Fruit fly (Drosophila melanogaster) whole organism, adult: ENCODE data around the gene be.
A peak's percentile ranks its signal among the peaks of the same experiment; 100 is the strongest.

Experiments used
- CG11617 ChIP-seq: fragments of 200-800 bp; sonication (Bioruptor generic); optimal IDR thresholded peaks from 2 replicates; lab custom pipeline; 2017; ENCODE audit warnings: mild to moderate bottlenecking, missing biosample characterization, missing genetic modification reagents, missing genetic modification characterization
- CG12768 ChIP-seq: fragments of 200-800 bp; sonication (Bioruptor generic); optimal IDR thresholded peaks from 2 replicates; lab custom pipeline; 2017; ENCODE audit warnings: missing biosample characterization, missing genetic modification characterization, mild to moderate bottlenecking, moderate library complexity, missing genetic modification reagents
- CG14711 ChIP-seq: fragments of 200-800 bp; sonication (Bioruptor generic); optimal IDR thresholded peaks from 2 replicates; lab custom pipeline; 2018; ENCODE audit warnings: missing biosample characterization, mild to moderate bottlenecking, missing genetic modification characterization, moderate library complexity
- CG1620 ChIP-seq: fragments of 200-800 bp; sonication (Bioruptor generic); optimal IDR thresholded peaks from 2 replicates; lab custom pipeline; 2016; ENCODE audit warnings: missing biosample characterization, missing genetic modification characterization
- CG33017 ChIP-seq: fragments of 200-800 bp; sonication (Bioruptor generic); optimal IDR thresholded peaks from 2 replicates; lab custom pipeline; 2018; ENCODE audit warnings: missing biosample characterization, mild to moderate bottlenecking, missing genetic modification characterization, moderate library complexity
- CG5204 ChIP-seq: fragments of 200-800 bp; sonication (Bioruptor generic); optimal IDR thresholded peaks from 2 replicates; lab custom pipeline; 2016; ENCODE audit warnings: missing biosample characterization, missing genetic modification characterization
- CG7045 ChIP-seq: fragments of 200-800 bp; sonication (Bioruptor generic); optimal IDR thresholded peaks from 2 replicates; lab custom pipeline; 2017; ENCODE audit warnings: missing biosample characterization, mild to moderate bottlenecking, missing genetic modification characterization
- CG7101 ChIP-seq: fragments of 200-800 bp; sonication (Bioruptor generic); optimal IDR thresholded peaks from 2 replicates; lab custom pipeline; 2018; ENCODE audit warnings: missing biosample characterization, mild to moderate bottlenecking, missing genetic modification characterization, moderate library complexity
- Clk ChIP-seq: fragments of 200-800 bp; sonication (Bioruptor generic); optimal IDR thresholded peaks from 2 replicates; lab custom pipeline; 2017; ENCODE audit warnings: missing biosample characterization, missing genetic modification characterization
- Crg-1 ChIP-seq: fragments of 200-800 bp; sonication (Bioruptor generic); optimal IDR thresholded peaks from 2 replicates; lab custom pipeline; 2016; ENCODE audit warnings: missing biosample characterization, missing genetic modification characterization
- Hr96 ChIP-seq: fragments of 200-800 bp; sonication (Bioruptor generic); optimal IDR thresholded peaks from 2 replicates; lab custom pipeline; 2016; ENCODE audit warnings: missing biosample characterization, missing genetic modification characterization
- Mnt ChIP-seq: fragments of 200-800 bp; sonication (Bioruptor generic); optimal IDR thresholded peaks from 2 replicates; lab custom pipeline; 2016; ENCODE audit warnings: missing biosample characterization, mild to moderate bottlenecking, missing genetic modification characterization
- bab1 ChIP-seq: fragments of 200-800 bp; sonication (Bioruptor generic); optimal IDR thresholded peaks from 3 replicates; lab custom pipeline; 2019; ENCODE audit warnings: missing biosample characterization, mild to moderate bottlenecking, missing genetic modification characterization, moderate library complexity
- cic ChIP-seq: fragments of 200-800 bp; sonication (Bioruptor generic); optimal IDR thresholded peaks from 2 replicates; lab custom pipeline; 2017; ENCODE audit warnings: missing biosample characterization, mild to moderate bottlenecking, missing genetic modification characterization, moderate library complexity
- cnc ChIP-seq, 2 experiments: fragments of >200 bp; optimal IDR thresholded peaks; 2 replicates each; lab custom pipeline; 2017
- kay ChIP-seq: fragments of 200-800 bp; sonication (Bioruptor generic); peaks from one replicate; lab custom pipeline; 2016; ENCODE audit warnings: missing biosample characterization, missing genetic modification characterization, borderline replicate concordance
- ovo ChIP-seq: fragments of 200-800 bp; sonication (Bioruptor generic); optimal IDR thresholded peaks from 2 replicates; lab custom pipeline; 2016; ENCODE audit warnings: missing biosample characterization, missing genetic modification characterization
- pad ChIP-seq: fragments of 200-800 bp; sonication (Bioruptor generic); optimal IDR thresholded peaks from 3 replicates; lab custom pipeline; 2017; ENCODE audit warnings: missing biosample characterization, missing genetic modification characterization, mild to moderate bottlenecking, moderate library complexity, missing genetic modification reagents
- tj ChIP-seq: fragments of 200-800 bp; sonication (Bioruptor generic); optimal IDR thresholded peaks from 3 replicates; lab custom pipeline; 2017; ENCODE audit warnings: missing biosample characterization, mild to moderate bottlenecking, missing genetic modification characterization, moderate library complexity
- toe ChIP-seq: fragments of 200-800 bp; sonication (Bioruptor generic); optimal IDR thresholded peaks from 2 replicates; lab custom pipeline; 2016; ENCODE audit warnings: missing biosample characterization, missing genetic modification characterization

be gene

DNA sequence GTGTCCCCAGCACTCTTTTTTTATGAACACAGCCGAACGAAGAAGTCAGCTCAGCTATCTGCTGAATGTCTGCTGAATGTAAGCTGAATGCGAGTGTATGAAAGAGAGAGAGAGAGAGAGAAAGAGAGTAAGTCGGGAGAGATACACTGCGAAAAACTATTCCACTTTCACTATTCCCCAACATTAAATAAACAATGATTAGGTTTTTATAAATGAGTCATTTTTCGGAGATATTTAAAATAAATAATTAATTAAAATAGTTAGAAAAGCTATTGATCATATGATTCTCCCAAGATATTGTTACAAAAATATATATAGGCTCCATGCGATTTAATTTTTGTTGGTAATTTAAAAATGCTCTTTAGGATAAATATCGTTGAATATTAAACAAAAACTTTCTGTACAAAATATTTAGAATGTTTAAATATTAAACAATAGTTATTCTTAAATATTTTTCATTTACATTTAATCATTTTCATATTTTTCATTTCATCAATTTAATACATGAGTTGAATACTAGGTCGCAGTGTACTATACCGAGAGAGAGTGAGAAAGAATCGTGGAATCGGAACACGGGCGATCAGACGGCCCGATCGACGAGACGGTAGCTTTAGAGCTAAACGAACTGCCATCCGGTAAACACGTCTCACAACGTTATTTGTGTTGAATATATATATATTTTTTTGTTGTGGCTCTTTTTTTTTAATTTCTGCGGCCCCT is at the start of gene be:
Gene be, plus strand, starts transcription at position 611 of the 720 bp plus-strand sequence.
- TF ChIP-seq pad (GFP tag; lab: Kevin White, UChicago): peak; percentile 43
- TF ChIP-seq CG7101 (tag; lab: Kevin White, UChicago): peak; percentile 82
- no peak for TF ChIP-seq cnc (optimal IDR thresholded peaks at IDR 0.05; lab: Kevin White, UChicago)
- no peak for TF ChIP-seq CG5204 (GFP tag; lab: Kevin White, UChicago)
- TF ChIP-seq Hr96 (GFP tag; lab: Kevin White, UChicago): peak; percentile 32
- TF ChIP-seq CG33017 (tag; lab: Kevin White, UChicago): peak; percentile 17
- TF ChIP-seq Crg-1: no peak
- peak; percentile 40 for TF ChIP-seq tj (GFP tag; lab: Kevin White, UChicago)
- peak; percentile 79 for TF ChIP-seq CG11617
- TF ChIP-seq kay (GFP tag; lab: Kevin White, UChicago): no peak
- peak; percentile 51 for TF ChIP-seq CG7045
- TF ChIP-seq toe (GFP tag; lab: Kevin White, UChicago): no peak
- TF ChIP-seq CG12768: no peak
- no peak for TF ChIP-seq Clk (GFP tag; lab: Kevin White, UChicago)
- TF ChIP-seq cic (GFP tag; lab: Kevin White, UChicago): no peak
- peak; percentile 59 for TF ChIP-seq CG14711 (tag; lab: Kevin White, UChicago)
- TF ChIP-seq Mnt (GFP tag; lab: Kevin White, UChicago): peak; percentile 10
- TF ChIP-seq bab1 (GFP tag; lab: Kevin White, UChicago): peak; percentile 57
- no peak for TF ChIP-seq CG1620 (GFP tag; lab: Kevin White, UChicago)
- peak; percentile 37 for TF ChIP-seq ovo (GFP tag; lab: Kevin White, UChicago)

- TF ChIP-seq cic (GFP tag; lab: Kevin White, UChicago) (no peak), cnc (optimal IDR thresholded peaks at IDR 0.05; lab: Kevin White, UChicago) (no peak), CG33017 (tag; lab: Kevin White, UChicago) (no peak), toe (GFP tag; lab: Kevin White, UChicago) (no peak), Clk (GFP tag; lab: Kevin White, UChicago) (no peak), bab1 (GFP tag; lab: Kevin White, UChicago) (no peak), CG12768 (no peak), Mnt (GFP tag; lab: Kevin White, UChicago) (no peak), Hr96 (GFP tag; lab: Kevin White, UChicago) (no peak), pad (GFP tag; lab: Kevin White, UChicago) (no peak), CG11617 (no peak), CG7045 (no peak), CG7101 (tag; lab: Kevin White, UChicago) (no peak), CG1620 (GFP tag; lab: Kevin White, UChicago) (no peak)
Measured at dm6 chrX:15019413-15019812, 4.8 kb upstream of the be start.

dm6 chrX:15021021-15021477 is 3.2 kb upstream of the be start:
- TF ChIP-seq Clk (GFP tag; lab: Kevin White, UChicago): no peak
- TF ChIP-seq ovo (GFP tag; lab: Kevin White, UChicago): no peak
- TF ChIP-seq Mnt (GFP tag; lab: Kevin White, UChicago): no peak
- no peak for TF ChIP-seq pad (GFP tag; lab: Kevin White, UChicago)
- TF ChIP-seq CG7101 (tag; lab: Kevin White, UChicago): no peak
- TF ChIP-seq CG7045: no peak
- no peak for TF ChIP-seq kay (GFP tag; lab: Kevin White, UChicago)
- no peak for TF ChIP-seq CG14711 (tag; lab: Kevin White, UChicago)
- TF ChIP-seq toe (GFP tag; lab: Kevin White, UChicago): no peak
- no peak for TF ChIP-seq CG1620 (GFP tag; lab: Kevin White, UChicago)
- no peak for TF ChIP-seq cic (GFP tag; lab: Kevin White, UChicago)

- TF ChIP-seq CG5204 (GFP tag; lab: Kevin White, UChicago) (peak; percentile 10), CG14711 (tag; lab: Kevin White, UChicago) (peak; percentile 37), CG7101 (tag; lab: Kevin White, UChicago) (peak; percentile 61), CG1620 (GFP tag; lab: Kevin White, UChicago) (no peak), CG12768 (no peak), toe (GFP tag; lab: Kevin White, UChicago) (no peak), CG11617 (no peak), CG7045 (no peak), cnc (optimal IDR thresholded peaks at IDR 0.05; lab: Kevin White, UChicago) (no peak), cic (GFP tag; lab: Kevin White, UChicago) (no peak), ovo (GFP tag; lab: Kevin White, UChicago) (no peak), Hr96 (GFP tag; lab: Kevin White, UChicago) (no peak), Clk (GFP tag; lab: Kevin White, UChicago) (no peak), tj (GFP tag; lab: Kevin White, UChicago) (no peak), bab1 (GFP tag; lab: Kevin White, UChicago) (peak; percentile 76), kay (GFP tag; lab: Kevin White, UChicago) (peak; percentile 20), Crg-1 (no peak), pad (GFP tag; lab: Kevin White, UChicago) (no peak), CG33017 (tag; lab: Kevin White, UChicago) (peak; percentile 34), Mnt (GFP tag; lab: Kevin White, UChicago) (no peak)
Measured at dm6 chrX:15022219-15022618, 2.0 kb upstream of the be start.

dm6 chrX:15023395-15023794 is 841 bp upstream of the be start:
- TF ChIP-seq pad (GFP tag; lab: Kevin White, UChicago): no peak
- peak; percentile 88 for TF ChIP-seq kay (GFP tag; lab: Kevin White, UChicago)
